Worm (Caenorhabditis elegans) whole organism, mixed stage, embryonic: ENCODE measurements around the gene Y16E11A.4.
"Not testable (repeated sequence)": the region's sequence is repeated elsewhere in the genome, so short reads cannot be mapped to it uniquely, and the experiment has no call there.

Experiments
- M03D4.4 ChIP-seq: sonication (generic microtip); optimal IDR thresholded peaks from 2 replicates; lab custom pipeline; 2017; ENCODE audit warnings: mild to moderate bottlenecking, missing genetic modification characterization, missing compliant biosample characterization
- blmp-1 ChIP-seq: fragments of 150-350 bp; optimal IDR thresholded peaks from 2 replicates; lab custom pipeline; 2014; ENCODE audit warnings: missing biosample characterization, missing genetic modification characterization
- ceh-39 ChIP-seq: fragments of 150-350 bp; optimal IDR thresholded peaks from 2 replicates; lab custom pipeline; 2014; ENCODE audit warnings: missing biosample characterization, missing genetic modification characterization
- ceh-43 ChIP-seq: fragments of 200-800 bp; sonication (Bioruptor generic); optimal IDR thresholded peaks from 2 replicates; lab custom pipeline; 2018; ENCODE audit warnings: mild to moderate bottlenecking, missing genetic modification characterization, moderate library complexity, missing compliant biosample characterization
- ceh-83 ChIP-seq: fragments of 200-800 bp; sonication (Bioruptor generic); optimal IDR thresholded peaks from 2 replicates; lab custom pipeline; 2018; ENCODE audit warnings: mild to moderate bottlenecking, missing genetic modification characterization, missing compliant biosample characterization
- ces-1 ChIP-seq: fragments of 150-350 bp; optimal IDR thresholded peaks from 2 replicates; lab custom pipeline; 2014; ENCODE audit warnings: missing biosample characterization, missing genetic modification reagents, missing genetic modification characterization
- cnd-1 ChIP-seq: fragments of 200-800 bp; sonication (Bioruptor generic); optimal IDR thresholded peaks from 2 replicates; lab custom pipeline; 2018; ENCODE audit warnings: mild to moderate bottlenecking, missing genetic modification characterization, missing compliant biosample characterization
- elt-1 ChIP-seq: sonication (generic microtip); optimal IDR thresholded peaks from 2 replicates; lab custom pipeline; 2017; ENCODE audit warnings: missing genetic modification characterization, mild to moderate bottlenecking, missing compliant biosample characterization, antibody characterized with exemption, moderate library complexity, borderline replicate concordance; ENCODE audit not compliant: insufficient read depth
- elt-3 ChIP-seq: fragments of 150-350 bp; optimal IDR thresholded peaks from 2 replicates; lab custom pipeline; 2014; ENCODE audit warnings: missing biosample characterization, missing genetic modification characterization
- ham-2 ChIP-seq: fragments of 200-800 bp; sonication (Bioruptor generic); optimal IDR thresholded peaks from 2 replicates; lab custom pipeline; 2018; ENCODE audit warnings: mild to moderate bottlenecking, missing genetic modification characterization, missing compliant biosample characterization
- hlh-1 ChIP-seq: fragments of 150-350 bp; optimal IDR thresholded peaks from 2 replicates; lab custom pipeline; 2014; ENCODE audit warnings: missing biosample characterization, missing genetic modification reagents, missing genetic modification characterization
- lin-32 ChIP-seq: fragments of 200-800 bp; sonication (Bioruptor generic); optimal IDR thresholded peaks from 2 replicates; lab custom pipeline; 2018; ENCODE audit warnings: mild to moderate bottlenecking, missing genetic modification characterization, missing compliant biosample characterization
- lsy-2 ChIP-seq: fragments of 150-350 bp; optimal IDR thresholded peaks from 2 replicates; lab custom pipeline; 2014; ENCODE audit warnings: missing biosample characterization, missing genetic modification characterization
- mab-5 ChIP-seq: fragments of 150-350 bp; optimal IDR thresholded peaks from 2 replicates; lab custom pipeline; 2014; ENCODE audit warnings: missing biosample characterization, missing genetic modification characterization
- mep-1 ChIP-seq: fragments of 150-350 bp; optimal IDR thresholded peaks from 2 replicates; lab custom pipeline; 2017; ENCODE audit warnings: missing biosample characterization, missing genetic modification reagents, missing genetic modification characterization, inconsistent platforms
- mls-2 ChIP-seq: sonication (generic microtip); optimal IDR thresholded peaks from 2 replicates; lab custom pipeline; 2016; ENCODE audit warnings: mild to moderate bottlenecking, missing genetic modification characterization, moderate library complexity, missing compliant biosample characterization
- nhr-237 ChIP-seq: fragments of 150-350 bp; optimal IDR thresholded peaks from 2 replicates; lab custom pipeline; 2014; ENCODE audit warnings: missing biosample characterization, missing genetic modification characterization
- nhr-28 ChIP-seq: fragments of 150-350 bp; optimal IDR thresholded peaks from 2 replicates; lab custom pipeline; 2014; ENCODE audit warnings: missing biosample characterization, missing genetic modification characterization
- nhr-76 ChIP-seq: sonication (generic microtip); optimal IDR thresholded peaks from 2 replicates; lab custom pipeline; 2017; ENCODE audit warnings: missing biosample characterization, missing genetic modification characterization
- pha-4 ChIP-seq: fragments of 150-350 bp; optimal IDR thresholded peaks from 2 replicates; lab custom pipeline; 2018; ENCODE audit warnings: missing biosample characterization, missing genetic modification reagents, missing genetic modification characterization
- sem-2 ChIP-seq: fragments of 200-800 bp; sonication (Bioruptor generic); optimal IDR thresholded peaks from 2 replicates; lab custom pipeline; 2018; ENCODE audit warnings: mild to moderate bottlenecking, missing genetic modification characterization, missing compliant biosample characterization
- tbx-8 ChIP-seq: fragments of 200-800 bp; sonication (Bioruptor generic); optimal IDR thresholded peaks from 2 replicates; lab custom pipeline; 2018; ENCODE audit warnings: mild to moderate bottlenecking, missing genetic modification characterization, moderate library complexity, missing compliant biosample characterization
- unc-120 ChIP-seq: sonication (generic microtip); optimal IDR thresholded peaks from 2 replicates; lab custom pipeline; 2017; ENCODE audit warnings: missing genetic modification characterization, missing compliant biosample characterization; ENCODE audit not compliant: poor library complexity, severe bottlenecking
- unc-39 ChIP-seq: fragments of 150-350 bp; optimal IDR thresholded peaks from 2 replicates; lab custom pipeline; 2014; ENCODE audit warnings: missing biosample characterization, missing genetic modification characterization
- unc-62 ChIP-seq: fragments of 150-350 bp; optimal IDR thresholded peaks from 2 replicates; lab custom pipeline; 2014; ENCODE audit warnings: missing biosample characterization, missing genetic modification reagents, missing genetic modification characterization
- zip-8 ChIP-seq: fragments of 150-350 bp; optimal IDR thresholded peaks from 2 replicates; lab custom pipeline; 2014; ENCODE audit warnings: missing biosample characterization, missing genetic modification characterization
- ztf-11 ChIP-seq: fragments of 150-350 bp; optimal IDR thresholded peaks from 2 replicates; lab custom pipeline; 2014; ENCODE audit warnings: missing biosample characterization, missing genetic modification characterization

Gene Y16E11A.4

ce11 chrII:1986979-1987378, at the start of gene Y16E11A.4:
Gene Y16E11A.4 (plus strand): TSS chrII:1987279.
- TF ChIP-seq unc-39 (tag; lab: Kevin White, UChicago) (no peak), unc-62 (GFP tag; lab: Kevin White, UChicago) (no peak), lsy-2 (tag; lab: Kevin White, UChicago) (no peak), elt-1 (no peak), mab-5 (tag; lab: Kevin White, UChicago) (no peak), mep-1 (tag; lab: Kevin White, UChicago) (no peak), elt-3 (no peak), ces-1 (no peak), lin-32 (GFP tag; lab: Kevin White, UChicago) (no peak), sem-2 (GFP tag; lab: Kevin White, UChicago) (no peak), nhr-76 (tag; lab: Kevin White, UChicago) (no peak), ceh-39 (tag; lab: Kevin White, UChicago) (no peak), mls-2 (tag; lab: Kevin White, UChicago) (no peak), M03D4.4 (tag; lab: Kevin White, UChicago) (no peak)

DNA sequence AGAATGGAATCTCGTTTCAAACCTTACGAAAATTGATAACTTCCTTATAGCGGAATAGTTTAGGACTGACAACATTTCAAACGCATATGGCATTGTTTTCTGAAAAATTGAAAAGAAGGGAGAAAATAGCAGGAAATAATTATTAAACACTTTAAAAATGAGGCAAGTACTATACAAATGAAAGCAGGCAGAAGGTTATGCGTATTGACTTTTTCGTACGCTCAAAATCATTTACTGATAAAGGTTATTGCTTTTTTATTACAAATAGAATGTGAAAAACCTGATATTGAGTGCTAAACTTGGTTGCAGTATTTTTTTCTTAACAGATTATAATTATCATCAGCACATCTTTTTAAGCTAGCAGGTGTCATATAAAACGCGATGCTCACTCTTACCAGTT, 47.4 kb upstream of the Y16E11A.4 start, which contains the start of gene ZK250.13:
ZK250.13 (minus strand) TSS at position 101 of the 400 bp plus-strand sequence.
- no peak for TF ChIP-seq nhr-28 (tag; lab: Kevin White, UChicago)
- TF ChIP-seq blmp-1 (tag; lab: Kevin White, UChicago) = no peak
- no peak for TF ChIP-seq M03D4.4 (tag; lab: Kevin White, UChicago)
- no peak for TF ChIP-seq ztf-11 (tag; lab: Kevin White, UChicago)
- TF ChIP-seq tbx-8 (GFP tag; lab: Kevin White, UChicago) = no peak
- no peak for TF ChIP-seq mab-5 (tag; lab: Kevin White, UChicago)
- TF ChIP-seq nhr-237 (tag; lab: Kevin White, UChicago) = no peak
- no peak for TF ChIP-seq zip-8 (tag; lab: Kevin White, UChicago)
- TF ChIP-seq, all 35 proteins: peak for 0

DNA sequence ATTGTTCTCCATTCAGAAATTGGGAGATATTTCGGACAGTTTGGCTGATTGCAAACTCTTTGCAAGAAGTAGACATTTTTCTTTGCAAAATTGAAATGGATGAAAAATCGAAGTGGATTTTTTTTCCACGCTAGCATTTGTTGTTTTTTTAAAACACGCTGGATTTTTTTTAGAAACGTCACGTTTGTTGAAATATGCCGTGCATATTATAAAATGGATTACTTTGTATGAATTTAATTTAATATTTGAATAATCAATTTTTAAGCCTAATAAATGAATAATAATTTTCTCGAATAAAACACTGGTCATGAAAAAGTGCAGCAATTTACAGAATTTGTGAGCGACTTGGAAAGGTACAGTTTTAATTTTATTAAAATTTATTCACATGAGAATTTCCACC, 42.0 kb upstream of the Y16E11A.4 start, which contains the start of gene ZK250.14:
ZK250.14 (minus strand) TSS at position 101 of the 400 bp plus-strand sequence.
- no peak for TF ChIP-seq mep-1 (tag; lab: Kevin White, UChicago)

DNA sequence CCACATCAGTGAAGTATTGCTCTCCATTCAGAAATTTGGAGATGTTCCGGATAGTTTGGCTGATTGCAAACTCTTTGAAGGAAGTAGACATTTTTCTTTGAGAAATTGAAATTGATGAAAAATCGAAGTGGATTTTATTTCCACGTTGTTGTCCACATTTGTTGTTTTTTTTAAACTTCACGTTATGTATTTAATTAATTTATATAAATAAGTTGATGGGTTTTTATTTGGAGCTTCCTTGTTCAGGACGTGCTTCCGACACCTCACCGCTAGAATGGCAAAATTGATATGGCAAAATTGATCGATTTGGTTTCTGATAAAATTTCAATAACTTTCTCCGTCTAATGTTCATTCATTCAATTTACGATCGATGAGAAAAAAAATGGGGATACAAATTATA, 40.7 kb upstream of the Y16E11A.4 start, which contains the start of gene math-48:
math-48 (minus strand) TSS at position 101 of the 400 bp plus-strand sequence.
- TF ChIP-seq ham-2 (GFP tag; lab: Kevin White, UChicago) (no peak), tbx-8 (GFP tag; lab: Kevin White, UChicago) (no peak), unc-120 (no peak), hlh-1 (tag; lab: Kevin White, UChicago) (no peak), ceh-83 (GFP tag; lab: Kevin White, UChicago) (no peak), ces-1 (no peak), zip-8 (tag; lab: Kevin White, UChicago) (no peak), nhr-237 (tag; lab: Kevin White, UChicago) (no peak), sem-2 (GFP tag; lab: Kevin White, UChicago) (no peak), pha-4 (tag; lab: Kevin White, UChicago) (no peak), ceh-39 (tag; lab: Kevin White, UChicago) (no peak), mls-2 (tag; lab: Kevin White, UChicago) (no peak)

DNA sequence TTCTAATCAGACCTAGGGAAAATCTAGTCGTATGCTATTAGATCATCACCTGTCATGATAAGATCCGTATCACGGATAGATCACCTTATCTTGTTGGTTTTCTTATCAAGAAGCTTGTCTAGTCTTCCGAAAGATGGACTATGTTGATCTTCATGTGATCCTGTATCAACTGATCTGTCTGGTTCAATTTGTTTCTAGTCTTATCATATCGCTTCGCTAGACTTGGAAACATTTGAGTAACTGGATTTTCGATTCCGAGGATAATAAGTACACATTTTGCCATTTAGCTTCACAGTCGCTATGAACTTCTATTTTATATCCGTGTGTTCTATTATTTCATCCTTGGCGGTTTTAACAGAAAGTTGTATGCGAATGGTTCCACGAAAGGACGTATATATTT, 38.7 kb upstream of the Y16E11A.4 start, which contains the start of gene ZK250.2:
ZK250.2 (plus strand) TSS at position 301 of the 400 bp plus-strand sequence.
- TF ChIP-seq blmp-1, mep-1, hlh-1 (tag; lab: Kevin White, UChicago): not testable (repeated sequence)

ce11 chrII:1949119-1949518, 38.0 kb upstream of the Y16E11A.4 start:
- peak; percentile 70 for TF ChIP-seq elt-3
- no peak for TF ChIP-seq sem-2 (GFP tag; lab: Kevin White, UChicago)

ce11 chrII:1955568-1955967, 31.5 kb upstream of the Y16E11A.4 start, which contains the start of gene math-49:
Gene math-49 (minus strand): TSS chrII:1955668.
- TF ChIP-seq cnd-1 (tag; lab: Kevin White, UChicago); tbx-8 (GFP tag; lab: Kevin White, UChicago); ceh-43 (GFP tag; lab: Kevin White, UChicago): not testable (repeated sequence)
- TF ChIP-seq, all 35 proteins: peak for 0; not testable (repeated sequence) for 35
